Worm (Caenorhabditis elegans) whole organism, L3 larva: ENCODE results near the gene T05H4.3.

Source experiments
- ZK546.5 ChIP-seq: sonication (generic microtip); optimal IDR thresholded peaks from 2 replicates; lab custom pipeline; 2017; ENCODE audit warnings: missing biosample characterization, missing genetic modification characterization
- ceh-16 ChIP-seq: sonication (generic microtip); optimal IDR thresholded peaks from 2 replicates; lab custom pipeline; 2017; ENCODE audit warnings: missing biosample characterization, missing genetic modification characterization
- ceh-28 ChIP-seq: fragments of 150-350 bp; optimal IDR thresholded peaks from 2 replicates; lab custom pipeline; 2014; ENCODE audit warnings: missing biosample characterization, missing genetic modification reagents, missing genetic modification characterization
- egl-27 ChIP-seq: sonication (generic microtip); optimal IDR thresholded peaks from 4 replicates; lab custom pipeline; 2017; ENCODE audit warnings: missing biosample characterization, missing genetic modification reagents, missing genetic modification characterization
- elt-2 ChIP-seq: sonication (generic microtip); optimal IDR thresholded peaks from 2 replicates; lab custom pipeline; 2016; ENCODE audit warnings: missing genetic modification reagents, mild to moderate bottlenecking, missing genetic modification characterization, missing compliant biosample characterization
- fkh-10 ChIP-seq: sonication (generic microtip); optimal IDR thresholded peaks from 2 replicates; lab custom pipeline; 2017; ENCODE audit warnings: missing biosample characterization, missing genetic modification reagents, missing genetic modification characterization
- jun-1 ChIP-seq: fragments of 150-350 bp; optimal IDR thresholded peaks from 2 replicates; lab custom pipeline; 2014; ENCODE audit warnings: missing biosample characterization, missing genetic modification reagents, missing genetic modification characterization
- nhr-237 ChIP-seq: fragments of 150-350 bp; optimal IDR thresholded peaks from 2 replicates; lab custom pipeline; 2014; ENCODE audit warnings: missing biosample characterization, missing genetic modification characterization
- sea-2 ChIP-seq: fragments of 150-350 bp; sonication (generic microtip); optimal IDR thresholded peaks from 4 replicates; lab custom pipeline; 2014; ENCODE audit warnings: missing biosample characterization, missing genetic modification reagents, missing genetic modification characterization
- skn-1 ChIP-seq: fragments of 150-350 bp; optimal IDR thresholded peaks from 2 replicates; lab custom pipeline; 2014; ENCODE audit warnings: missing biosample characterization, missing genetic modification characterization
- tbx-2 ChIP-seq: sonication (generic microtip); optimal IDR thresholded peaks from 2 replicates; lab custom pipeline; 2016; ENCODE audit warnings: mild to moderate bottlenecking, missing genetic modification characterization, missing compliant biosample characterization
- unc-39 ChIP-seq: sonication (generic microtip); optimal IDR thresholded peaks from 4 replicates; lab custom pipeline; 2017; ENCODE audit warnings: missing biosample characterization, missing genetic modification characterization
- zag-1 ChIP-seq: fragments of 150-350 bp; optimal IDR thresholded peaks from 2 replicates; lab custom pipeline; 2014; ENCODE audit warnings: missing biosample characterization, missing genetic modification characterization

DNA sequence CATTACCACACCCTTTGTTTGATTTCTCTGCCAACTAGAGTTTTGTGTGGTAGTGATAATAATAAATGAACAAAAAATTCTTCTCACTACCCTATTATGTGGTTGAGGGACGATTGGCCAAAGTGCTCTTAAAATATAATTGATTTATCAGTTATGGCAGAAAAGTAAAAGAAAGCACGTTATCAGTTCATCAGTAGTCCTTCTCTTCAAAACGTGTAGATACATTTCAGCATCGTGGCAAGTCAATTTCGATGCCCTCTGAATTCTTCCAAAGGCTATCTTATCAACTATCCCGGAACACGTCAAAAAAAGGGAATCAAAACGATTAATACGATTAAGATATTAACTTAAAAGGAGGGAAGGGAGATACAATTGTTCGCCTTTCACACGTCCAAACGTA is 29.1 kb upstream of the T05H4.3 start:
- TF ChIP-seq elt-2 (tag; lab: Kevin White, UChicago) (peak; percentile 99), fkh-10 (GFP tag; lab: Kevin White, UChicago) (no peak), ZK546.5 (no peak), unc-39 (tag; lab: Kevin White, UChicago) (no peak), egl-27 (tag; lab: Kevin White, UChicago) (no peak), jun-1 (tag; lab: Kevin White, UChicago) (peak; percentile 67), zag-1 (tag; lab: Kevin White, UChicago) (no peak), skn-1 (tag; lab: Kevin White, UChicago) (no peak), tbx-2 (tag; lab: Kevin White, UChicago) (no peak), nhr-237 (no peak), sea-2 (GFP tag; lab: Kevin White, UChicago) (no peak), ceh-28 (tag; lab: Kevin White, UChicago) (no peak), ceh-16 (tag; lab: Kevin White, UChicago) (no peak)
